Worm (Caenorhabditis elegans) whole organism, L2 larva: ENCODE data around the gene dmsr-6.

Experiments used
- blmp-1 ChIP-seq: sonication (generic microtip); optimal IDR thresholded peaks from 2 replicates; lab custom pipeline; 2017; ENCODE audit warnings: missing genetic modification characterization, mild to moderate bottlenecking, missing compliant biosample characterization, antibody characterized with exemption, moderate library complexity; ENCODE audit not compliant: insufficient read depth
- ceh-82 ChIP-seq: fragments of 150-350 bp; optimal IDR thresholded peaks from 2 replicates; lab custom pipeline; 2014; ENCODE audit warnings: missing biosample characterization, missing genetic modification characterization
- elt-3 ChIP-seq: sonication (generic microtip); optimal IDR thresholded peaks from 2 replicates; lab custom pipeline; 2017; ENCODE audit warnings: missing biosample characterization, missing genetic modification characterization
- lsy-2 ChIP-seq, 2 experiments: fragments of 150-350 bp in 1 of 2; sonication (generic microtip) in 1 of 2; optimal IDR thresholded peaks; 2 replicates each; lab custom pipeline; 2014 to 2017; ENCODE audit warnings: missing biosample characterization in 2 of 2, missing genetic modification characterization in 2 of 2
- mdl-1 ChIP-seq, 2 experiments: fragments of 150-350 bp in 1 of 2; sonication (generic microtip) in 1 of 2; optimal IDR thresholded peaks; 2 replicates each; lab custom pipeline; 2017; ENCODE audit warnings: missing biosample characterization in 2 of 2, missing genetic modification characterization in 2 of 2
- nhr-11 ChIP-seq: fragments of 150-350 bp; optimal IDR thresholded peaks from 2 replicates; lab custom pipeline; 2014; ENCODE audit warnings: missing biosample characterization, missing genetic modification characterization
- nhr-23 ChIP-seq: fragments of 150-350 bp; optimal IDR thresholded peaks from 2 replicates; lab custom pipeline; 2014; ENCODE audit warnings: missing biosample characterization, missing genetic modification reagents, missing genetic modification characterization
- nhr-77 ChIP-seq: fragments of 150-350 bp; optimal IDR thresholded peaks from 2 replicates; lab custom pipeline; 2014; ENCODE audit warnings: missing biosample characterization, missing genetic modification characterization
- unc-62 ChIP-seq: fragments of 150-350 bp; optimal IDR thresholded peaks from 2 replicates; lab custom pipeline; 2014; ENCODE audit warnings: missing biosample characterization, missing genetic modification reagents, missing genetic modification characterization

DNA sequence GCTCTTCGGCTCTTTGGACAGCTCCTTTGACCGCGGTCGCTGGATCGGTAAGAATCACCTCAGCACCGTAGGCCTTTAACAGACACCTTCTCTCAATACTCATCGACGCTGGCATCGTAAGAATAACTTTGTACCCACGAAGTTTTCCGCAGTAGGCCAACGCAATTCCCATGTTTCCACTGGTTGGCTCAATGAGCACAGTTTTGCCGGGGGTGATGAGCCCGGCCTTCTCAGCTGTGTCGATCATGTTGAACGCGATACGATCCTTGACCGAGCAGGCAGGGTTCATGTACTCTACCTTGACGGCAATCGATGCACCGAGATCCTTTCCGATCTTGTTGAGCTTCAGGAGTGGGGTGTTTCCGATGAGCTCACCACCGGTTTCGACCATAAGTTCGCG, 38.6 kb downstream of the dmsr-6 start:
- TF ChIP-seq lsy-2 (tag; optimal IDR thresholded peaks at IDR 0.05; lab: Kevin White, UChicago) (no peak), nhr-77 (tag; lab: Kevin White, UChicago) (no peak), nhr-11 (tag; lab: Kevin White, UChicago) (no peak), ceh-82 (tag; lab: Kevin White, UChicago) (no peak), nhr-23 (no peak), elt-3 (tag; lab: Kevin White, UChicago) (no peak), unc-62 (GFP tag; lab: Kevin White, UChicago) (no peak), mdl-1 (tag; optimal IDR thresholded peaks at IDR 0.05; lab: Kevin White, UChicago) (no peak), blmp-1 (tag; lab: Kevin White, UChicago) (no peak)
